Fruit fly (Drosophila melanogaster) whole organism, embryonic: ENCODE results near the gene CG4462.

Experiments
- Adf1 ChIP-seq: fragments of 200-800 bp; sonication (Bioruptor generic); IDR thresholded peaks from 2 replicates; pipeline ENCODE4 v1.3.6; 2022; ENCODE audit warnings: missing biosample characterization, missing genetic modification characterization
- CG10147 ChIP-seq: fragments of 200-800 bp; sonication (Bioruptor generic); optimal IDR thresholded peaks from 2 replicates; lab custom pipeline; 2019; ENCODE audit warnings: missing biosample characterization, mild to moderate bottlenecking, missing genetic modification characterization, moderate library complexity
- CG10366 ChIP-seq: fragments of 200-800 bp; sonication (Bioruptor generic); IDR thresholded peaks from 2 replicates; pipeline ENCODE4 v1.3.6; 2022; ENCODE audit warnings: missing biosample characterization, missing genetic modification characterization
- CG11247 ChIP-seq: fragments of 200-800 bp; sonication (Bioruptor generic); IDR thresholded peaks from 2 replicates; pipeline ENCODE4 v1.3.6; 2022; ENCODE audit warnings: missing biosample characterization, missing genetic modification characterization
- CG11696 ChIP-seq: fragments of 200-800 bp; sonication (Bioruptor generic); IDR thresholded peaks from 2 replicates; pipeline ENCODE4 v1.3.6; 2022; ENCODE audit warnings: missing biosample characterization, missing genetic modification characterization
- CG12071 ChIP-seq: fragments of 200-800 bp; sonication (Bioruptor generic); optimal IDR thresholded peaks from 3 replicates; lab custom pipeline; 2018; ENCODE audit warnings: missing biosample characterization, mild to moderate bottlenecking, missing genetic modification characterization
- CG12659 ChIP-seq: fragments of 200-800 bp; sonication (Bioruptor generic); optimal IDR thresholded peaks from 3 replicates; lab custom pipeline; 2017; ENCODE audit warnings: mild to moderate bottlenecking, missing biosample characterization, missing genetic modification reagents, missing genetic modification characterization
- CG13123 ChIP-seq: fragments of 200-800 bp; sonication (Bioruptor generic); optimal IDR thresholded peaks from 2 replicates; lab custom pipeline; 2016; ENCODE audit warnings: missing biosample characterization, missing genetic modification characterization
- CG13287 ChIP-seq: fragments of 200-800 bp; sonication (Bioruptor generic); IDR thresholded peaks from 2 replicates; pipeline ENCODE4 v1.3.6; 2022; ENCODE audit warnings: missing biosample characterization, missing genetic modification characterization; ENCODE audit not compliant: partially characterized antibody
- CG14667 ChIP-seq: fragments of 200-800 bp; sonication (Bioruptor generic); IDR thresholded peaks from 2 replicates; pipeline ENCODE4 v1.3.6; 2022; ENCODE audit warnings: missing biosample characterization, missing genetic modification characterization
- CG1603 ChIP-seq: fragments of 200-800 bp; sonication (Bioruptor generic); optimal IDR thresholded peaks from 2 replicates; lab custom pipeline; 2019; ENCODE audit warnings: missing biosample characterization, mild to moderate bottlenecking, missing genetic modification characterization, moderate library complexity
- CG17359 ChIP-seq: fragments of 200-800 bp; sonication (Bioruptor generic); optimal IDR thresholded peaks from 3 replicates; lab custom pipeline; 2018; ENCODE audit warnings: missing biosample characterization, mild to moderate bottlenecking, missing genetic modification characterization, moderate library complexity
- CG18619 ChIP-seq: fragments of 200-800 bp; sonication (Bioruptor generic); optimal IDR thresholded peaks from 3 replicates; lab custom pipeline; 2017; ENCODE audit warnings: missing biosample characterization, mild to moderate bottlenecking, missing genetic modification characterization
- CG18764 ChIP-seq: fragments of 200-800 bp; sonication (Bioruptor generic); optimal IDR thresholded peaks from 3 replicates; lab custom pipeline; 2016; ENCODE audit warnings: missing biosample characterization, missing genetic modification characterization
- CG3407 ChIP-seq: fragments of 200-800 bp; sonication (Bioruptor generic); optimal IDR thresholded peaks from 2 replicates; lab custom pipeline; 2018; ENCODE audit warnings: missing biosample characterization, mild to moderate bottlenecking, missing genetic modification characterization
- CG4328 ChIP-seq: fragments of 200-800 bp; sonication (Bioruptor generic); optimal IDR thresholded peaks from 3 replicates; lab custom pipeline; 2017; ENCODE audit warnings: missing biosample characterization, missing genetic modification reagents, missing genetic modification characterization
- CG4617 ChIP-seq: fragments of 200-800 bp; sonication (Bioruptor generic); optimal IDR thresholded peaks from 3 replicates; lab custom pipeline; 2016; ENCODE audit warnings: missing biosample characterization, missing genetic modification characterization, borderline replicate concordance
- CG5245 ChIP-seq: fragments of 200-800 bp; sonication (Bioruptor generic); optimal IDR thresholded peaks from 3 replicates; lab custom pipeline; 2016; ENCODE audit warnings: missing biosample characterization, missing genetic modification characterization
- CG7357 ChIP-seq: fragments of 200-800 bp; sonication (Bioruptor generic); IDR thresholded peaks from 3 replicates; pipeline ENCODE4 v1.3.6; 2022; ENCODE audit warnings: missing biosample characterization, missing genetic modification characterization
- CG7745 ChIP-seq: fragments of 200-800 bp; sonication (Bioruptor generic); optimal IDR thresholded peaks from 2 replicates; lab custom pipeline; 2018; ENCODE audit warnings: missing biosample characterization, mild to moderate bottlenecking, missing genetic modification characterization, moderate library complexity
- CG8765 ChIP-seq: fragments of 200-800 bp; sonication (Bioruptor generic); IDR thresholded peaks from 2 replicates; pipeline ENCODE4 v1.3.6; 2022; ENCODE audit warnings: missing biosample characterization, missing genetic modification characterization
- Camta ChIP-seq: fragments of 200-800 bp; sonication (Bioruptor generic); optimal IDR thresholded peaks from 2 replicates; lab custom pipeline; 2016; ENCODE audit warnings: missing biosample characterization, missing genetic modification characterization
- Dek ChIP-seq: fragments of 200-800 bp; sonication (Bioruptor generic); optimal IDR thresholded peaks from 3 replicates; lab custom pipeline; 2019; ENCODE audit warnings: missing biosample characterization, mild to moderate bottlenecking, missing genetic modification characterization, moderate library complexity
- Dref ChIP-seq: fragments of 200-800 bp; sonication (Bioruptor generic); IDR thresholded peaks from 2 replicates; pipeline ENCODE4 v1.3.6; 2022; ENCODE audit warnings: missing biosample characterization, missing genetic modification characterization
- Hey ChIP-seq: fragments of 200-800 bp; sonication (Bioruptor generic); optimal IDR thresholded peaks from 3 replicates; lab custom pipeline; 2018; ENCODE audit warnings: missing biosample characterization, mild to moderate bottlenecking, missing genetic modification characterization
- HmgZ ChIP-seq: fragments of 200-800 bp; sonication (Bioruptor generic); optimal IDR thresholded peaks from 2 replicates; lab custom pipeline; 2018; ENCODE audit warnings: missing biosample characterization, mild to moderate bottlenecking, missing genetic modification characterization
- Lhr ChIP-seq: fragments of 200-800 bp; sonication (Bioruptor generic); optimal IDR thresholded peaks from 3 replicates; lab custom pipeline; 2017; ENCODE audit warnings: mild to moderate bottlenecking, missing biosample characterization, missing genetic modification reagents, missing genetic modification characterization
- Lim3 ChIP-seq: fragments of 200-800 bp; sonication (Bioruptor generic); IDR thresholded peaks from 2 replicates; pipeline ENCODE4 v1.3.6; 2022; ENCODE audit warnings: missing biosample characterization, missing genetic modification characterization
- NC2β ChIP-seq: fragments of 200-800 bp; sonication (Bioruptor generic); optimal IDR thresholded peaks from 2 replicates; lab custom pipeline; 2016; ENCODE audit warnings: missing biosample characterization, missing genetic modification characterization
- Rx ChIP-seq: fragments of 200-800 bp; sonication (Bioruptor generic); IDR thresholded peaks from 2 replicates; pipeline ENCODE4 v1.3.6; 2022; ENCODE audit warnings: missing biosample characterization, missing genetic modification characterization
- Sry-β ChIP-seq: fragments of 200-800 bp; sonication (Bioruptor generic); optimal IDR thresholded peaks from 2 replicates; lab custom pipeline; 2018; ENCODE audit warnings: missing biosample characterization, mild to moderate bottlenecking, missing genetic modification characterization, moderate library complexity
- Usf ChIP-seq: fragments of 200-800 bp; sonication (Bioruptor generic); optimal IDR thresholded peaks from 2 replicates; lab custom pipeline; 2017; ENCODE audit warnings: missing genotype, missing biosample characterization, missing genetic modification characterization
- Vsx1 ChIP-seq: fragments of 200-800 bp; sonication (Bioruptor generic); optimal IDR thresholded peaks from 2 replicates; lab custom pipeline; 2017; ENCODE audit warnings: missing biosample characterization, mild to moderate bottlenecking, missing genetic modification characterization, missing genetic modification reagents
- cas ChIP-seq: fragments of 200-800 bp; sonication (Bioruptor generic); IDR thresholded peaks from 2 replicates; pipeline ENCODE4 v1.3.6; 2022; ENCODE audit warnings: missing biosample characterization, missing genetic modification characterization
- croc ChIP-seq: fragments of 200-800 bp; sonication (Bioruptor generic); conservative IDR thresholded peaks from 3 replicates; pipeline ENCODE4 v1.3.6; 2022; ENCODE audit warnings: missing biosample characterization, missing genetic modification characterization
- crp ChIP-seq, 2 experiments: fragments of 200-800 bp; sonication (Bioruptor generic); optimal IDR thresholded peaks; 2 replicates in 1 of 2; 3 replicates in 1 of 2; lab custom pipeline; 2017; ENCODE audit warnings: missing biosample characterization in 2 of 2, missing genetic modification characterization in 2 of 2, mild to moderate bottlenecking in 1 of 2, moderate library complexity in 1 of 2
- emc ChIP-seq: fragments of 200-800 bp; sonication (Bioruptor generic); optimal IDR thresholded peaks from 2 replicates; lab custom pipeline; 2016; ENCODE audit warnings: missing biosample characterization, missing genetic modification characterization
- en ChIP-seq: fragments of 200-800 bp; sonication (Bioruptor generic); optimal IDR thresholded peaks from 2 replicates; lab custom pipeline; 2016; ENCODE audit warnings: missing biosample characterization, missing genetic modification characterization
- eve ChIP-seq, 2 experiments: fragments of >200 bp; optimal IDR thresholded peaks; 2 replicates each; lab custom pipeline; 2017; ENCODE audit warnings: missing biosample characterization in 2 of 2, missing genetic modification characterization in 2 of 2
- ewg ChIP-seq: fragments of 200-800 bp; sonication (Bioruptor generic); optimal IDR thresholded peaks from 3 replicates; lab custom pipeline; 2017; ENCODE audit warnings: mild to moderate bottlenecking, missing biosample characterization, missing genetic modification reagents, missing genetic modification characterization
- fd96Cb ChIP-seq: fragments of 200-800 bp; sonication (Bioruptor generic); optimal IDR thresholded peaks from 2 replicates; lab custom pipeline; 2018; ENCODE audit warnings: missing biosample characterization, mild to moderate bottlenecking, missing genetic modification characterization, moderate library complexity
- fu2 ChIP-seq: fragments of 200-800 bp; sonication (Bioruptor generic); optimal IDR thresholded peaks from 2 replicates; lab custom pipeline; 2016; ENCODE audit warnings: missing biosample characterization, missing genetic modification characterization
- inv ChIP-seq: fragments of 200-800 bp; sonication (Bioruptor generic); IDR thresholded peaks from 2 replicates; pipeline ENCODE4 v1.3.6; 2022; ENCODE audit warnings: missing biosample characterization, missing genetic modification characterization; ENCODE audit not compliant: partially characterized antibody
- knrl ChIP-seq: fragments of 200-800 bp; sonication (Bioruptor generic); IDR thresholded peaks from 3 replicates; pipeline ENCODE4 v1.3.6; 2022; ENCODE audit warnings: missing biosample characterization, missing genetic modification characterization; ENCODE audit not compliant: partially characterized antibody
- lola ChIP-seq, 3 experiments: fragments of >200 bp in 2 of 3; fragments of 200-800 bp in 1 of 3; sonication (Bioruptor generic) in 1 of 3; optimal IDR thresholded peaks; 2 replicates each; lab custom pipeline; 2017 to 2019; ENCODE audit warnings: missing biosample characterization in 3 of 3, missing genetic modification characterization in 3 of 3, mild to moderate bottlenecking in 1 of 3, moderate library complexity in 1 of 3
- nerfin-2 ChIP-seq: fragments of 200-800 bp; sonication (Bioruptor generic); IDR thresholded peaks from 2 replicates; pipeline ENCODE4 v1.3.6; 2022; ENCODE audit warnings: missing biosample characterization, missing genetic modification characterization; ENCODE audit not compliant: partially characterized antibody
- oc ChIP-seq: fragments of 200-800 bp; sonication (Bioruptor generic); optimal IDR thresholded peaks from 2 replicates; lab custom pipeline; 2018; ENCODE audit warnings: missing biosample characterization, mild to moderate bottlenecking, missing genetic modification characterization, moderate library complexity
- pzg ChIP-seq: fragments of 200-800 bp; sonication (Bioruptor generic); optimal IDR thresholded peaks from 3 replicates; lab custom pipeline; 2018; ENCODE audit warnings: missing biosample characterization, mild to moderate bottlenecking, missing genetic modification characterization, moderate library complexity
- so ChIP-seq: fragments of 200-800 bp; sonication (Bioruptor generic); IDR thresholded peaks from 3 replicates; pipeline ENCODE4 v1.3.6; 2022; ENCODE audit warnings: missing biosample characterization, missing genetic modification characterization
- sr ChIP-seq: fragments of 200-800 bp; sonication (Bioruptor generic); IDR thresholded peaks from 3 replicates; pipeline ENCODE4 v1.3.6; 2022; ENCODE audit warnings: missing biosample characterization, missing genetic modification characterization

The CG4462 gene

DNA sequence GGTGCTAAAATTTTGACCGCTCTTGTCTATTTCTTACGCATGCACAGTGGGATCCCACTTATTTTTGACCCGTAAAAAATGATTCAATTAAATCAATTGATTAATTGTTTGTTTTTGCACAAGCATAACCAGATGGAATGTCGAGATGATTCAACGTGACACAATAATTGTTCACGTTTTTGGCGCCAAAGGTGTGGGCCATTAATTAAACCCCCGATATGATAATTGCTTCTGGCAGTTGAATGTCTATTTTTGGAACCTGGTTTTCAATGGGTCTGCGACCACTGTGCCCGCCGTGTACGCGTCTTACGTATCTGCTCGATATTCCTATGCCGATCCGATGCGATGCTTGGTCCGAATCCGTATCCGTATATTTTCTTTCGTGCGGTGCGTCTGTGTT lies 33.1 kb downstream of the CG4462 start (continued):
- TF ChIP-seq CG18619 (GFP tag; lab: Kevin White, UChicago) = peak; percentile 39
- TF ChIP-seq cas (GFP tag; lab: Robert Waterston, UW) = no peak
- TF ChIP-seq fd96Cb (tag; lab: Kevin White, UChicago) = peak; percentile 76
- TF ChIP-seq CG11247 (GFP tag; lab: Robert Waterston, UW) = peak; percentile 65
- TF ChIP-seq CG13287 (GFP tag; lab: Robert Waterston, UW) = peak; percentile 14; the same call in 1 of the 2 replicates
- TF ChIP-seq CG3407 (GFP tag; lab: Kevin White, UChicago) = peak; percentile 17
- TF ChIP-seq en (GFP tag; lab: Kevin White, UChicago) = no peak
- peak; percentile 53 for TF ChIP-seq Rx
- TF ChIP-seq CG13123 (GFP tag; lab: Kevin White, UChicago) = no peak
- peak; percentile 49 for TF ChIP-seq CG18764 (GFP tag; lab: Kevin White, UChicago)
- TF ChIP-seq CG1603 = peak; percentile 89
- TF ChIP-seq CG12071 = peak; percentile 78
- peak; percentile 18 for TF ChIP-seq fu2 (GFP tag; lab: Kevin White, UChicago)
- TF ChIP-seq crp (GFP tag; optimal IDR thresholded peaks at IDR 0.05; lab: Kevin White, UChicago) = no peak
- peak; percentile 22 for TF ChIP-seq HmgZ (tag; lab: Kevin White, UChicago)
- no peak for TF ChIP-seq Dref (GFP tag; lab: Robert Waterston, UW)
- TF ChIP-seq CG4328 (GFP tag; lab: Kevin White, UChicago) = peak; percentile 65
- TF ChIP-seq CG10366 (GFP tag; lab: Robert Waterston, UW) = peak; percentile 53
- TF ChIP-seq CG17359 (tag; lab: Kevin White, UChicago) = peak; percentile 69
- TF ChIP-seq Hey (tag; lab: Kevin White, UChicago) = no peak
- TF ChIP-seq pzg (GFP tag; lab: Kevin White, UChicago) = no peak
- TF ChIP-seq Vsx1 (GFP tag; lab: Kevin White, UChicago) = no peak
- TF ChIP-seq oc (tag; lab: Kevin White, UChicago) = no peak
- TF ChIP-seq emc (GFP tag; lab: Kevin White, UChicago) = peak; percentile 58
- TF ChIP-seq CG14667 (GFP tag; lab: Robert Waterston, UW) = peak; percentile 66
- peak; percentile 67; the same call in 2 of the 3 replicates for TF ChIP-seq CG7357
- TF ChIP-seq CG11696 = peak; percentile 68
- peak; percentile 71; the same call in 2 of the 3 replicates for TF ChIP-seq so (GFP tag; lab: Robert Waterston, UW)
- TF ChIP-seq ewg (GFP tag; lab: Kevin White, UChicago) = no peak
- peak; percentile 54 for TF ChIP-seq CG12659 (GFP tag; lab: Kevin White, UChicago)
- 0 out of 2 replicates have a peak, but pooled peaks have one; percentile 10 for TF ChIP-seq Adf1 (GFP tag; lab: Robert Waterston, UW)
- TF ChIP-seq lola (GFP tag; optimal IDR thresholded peaks at IDR 0.05; lab: Kevin White, UChicago) = peak in 1 of 3 experiments; percentile 37
- TF ChIP-seq CG10147 (GFP tag; lab: Kevin White, UChicago) = peak; percentile 63
- TF ChIP-seq eve (GFP tag; optimal IDR thresholded peaks at IDR 0.05; lab: Kevin White, UChicago) = no peak
- TF ChIP-seq CG8765 (GFP tag; lab: Robert Waterston, UW) = no peak
- peak; percentile 32 for TF ChIP-seq Dek (tag; lab: Kevin White, UChicago)
- peak; percentile 59 for TF ChIP-seq croc (GFP tag; lab: Robert Waterston, UW)
- peak; percentile 55; the same call in 2 of the 3 replicates for TF ChIP-seq knrl (GFP tag; lab: Robert Waterston, UW)
- TF ChIP-seq Lim3 = peak; percentile 49; the same call in 1 of the 2 replicates
- TF ChIP-seq Sry-β (GFP tag; lab: Kevin White, UChicago) = peak; percentile 8
- TF ChIP-seq Camta (GFP tag; lab: Kevin White, UChicago) = peak; percentile 42
- no peak for TF ChIP-seq CG4617 (GFP tag; lab: Kevin White, UChicago)
- peak; percentile 73 for TF ChIP-seq NC2β (GFP tag; lab: Kevin White, UChicago)
- peak; percentile 56 for TF ChIP-seq CG5245
- peak; percentile 27; the same call in 1 of the 2 replicates for TF ChIP-seq inv (GFP tag; lab: Robert Waterston, UW)
- no peak for TF ChIP-seq CG7745 (tag; lab: Kevin White, UChicago)
- TF ChIP-seq Usf (GFP tag; lab: Kevin White, UChicago) = peak; percentile 28
- no peak for TF ChIP-seq sr
- no peak for TF ChIP-seq Lhr
- no peak for TF ChIP-seq nerfin-2 (GFP tag; lab: Robert Waterston, UW)
